Worm (Caenorhabditis elegans) whole organism, midembryonic: ENCODE data around the gene fdgt-1.

Source experiments
- T22C8.4 ChIP-seq: fragments of 200-800 bp; sonication (Bioruptor generic); IDR thresholded peaks from 2 replicates; pipeline ENCODE4 v1.3.6; 2022; ENCODE audit warnings: missing genetic modification characterization, missing compliant biosample characterization
- cog-1 ChIP-seq: sonication (generic microtip); optimal IDR thresholded peaks from 2 replicates; lab custom pipeline; 2016; ENCODE audit warnings: missing genetic modification characterization, missing compliant biosample characterization
- flt-1 ChIP-seq: fragments of 200-800 bp; sonication (Bioruptor generic); IDR thresholded peaks from 2 replicates; pipeline ENCODE4 v1.3.6; 2022; ENCODE audit warnings: missing genetic modification characterization, missing compliant biosample characterization
- klf-2 ChIP-seq: fragments of 200-800 bp; sonication (Bioruptor generic); conservative IDR thresholded peaks from 2 replicates; pipeline ENCODE4 v1.3.6; 2022; ENCODE audit warnings: missing genetic modification reagents, missing genetic modification characterization, missing compliant biosample characterization
- med-1 ChIP-seq: sonication (generic microtip); optimal IDR thresholded peaks from 2 replicates; lab custom pipeline; 2017; ENCODE audit warnings: missing genetic modification characterization, mild to moderate bottlenecking, missing compliant biosample characterization, antibody characterized with exemption, missing genetic modification reagents; ENCODE audit not compliant: insufficient read depth
- tab-1 ChIP-seq: fragments of 200-800 bp; sonication (Bioruptor generic); IDR thresholded peaks from 2 replicates; pipeline ENCODE4 v1.3.6; 2022; ENCODE audit warnings: missing genetic modification characterization, missing compliant biosample characterization
- ztf-29 ChIP-seq: fragments of 200-800 bp; sonication (Bioruptor generic); IDR thresholded peaks from 2 replicates; pipeline ENCODE4 v1.3.6; 2022; ENCODE audit warnings: missing genetic modification reagents, missing genetic modification characterization, missing compliant biosample characterization

DNA sequence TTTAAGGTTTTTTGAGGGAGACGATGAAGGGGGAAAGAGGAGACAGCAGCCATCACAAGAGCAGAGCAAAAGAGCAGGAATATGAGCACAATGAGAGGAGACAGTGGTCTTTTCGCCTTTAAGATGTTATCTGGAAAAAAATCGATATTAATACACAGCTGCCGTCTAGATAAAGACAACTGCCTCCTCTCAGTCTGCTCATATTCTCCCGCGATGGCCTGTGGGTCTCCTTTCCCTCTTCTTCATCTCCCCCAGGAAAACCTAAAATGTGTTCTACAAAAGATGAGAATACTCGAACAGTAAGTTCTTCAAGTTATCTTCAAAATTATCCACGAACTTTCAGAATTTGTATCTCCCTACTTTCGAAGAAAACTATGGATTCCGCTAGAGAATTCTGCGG, 46.1 kb downstream of the fdgt-1 start, which contains the start of the genes fbxb-52 and fbxb-51:
- TF ChIP-seq ztf-29 (no peak), flt-1 (GFP tag; lab: Robert Waterston, UW) (no peak), cog-1 (tag; lab: Kevin White, UChicago) (no peak), klf-2 (GFP tag; lab: Robert Waterston, UW) (no peak), med-1 (GFP tag; lab: Kevin White, UChicago) (no peak), tab-1 (GFP tag; lab: Robert Waterston, UW) (no peak), T22C8.4 (no peak)
